Worm (Caenorhabditis elegans): ENCODE data around the gene F47B8.18.
"Not testable (repeated sequence)": the region's sequence is repeated elsewhere in the genome, so short reads cannot be mapped to it uniquely, and the experiment has no call there.

The F47B8.18 gene

DNA sequence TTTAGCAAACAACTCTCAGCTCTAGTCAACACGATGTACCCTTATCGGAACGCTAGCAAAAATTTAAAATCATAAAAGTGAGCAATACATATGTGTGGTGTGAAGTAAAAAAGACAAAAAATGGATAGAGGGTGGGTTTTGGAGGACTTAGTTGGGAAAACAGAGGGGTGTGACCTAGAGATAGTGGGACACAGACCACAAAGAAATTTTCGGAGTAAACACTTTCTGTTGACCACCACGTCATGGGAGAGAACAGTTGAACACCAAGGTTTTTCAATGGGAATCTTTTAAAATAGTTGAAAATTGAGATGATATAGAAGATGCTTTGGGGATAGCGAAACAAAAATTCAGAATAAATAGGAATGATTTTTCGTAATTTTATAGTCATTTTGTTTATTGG is 8.1 kb downstream of the F47B8.18 start:
- TF ChIP-seq tab-1 (GFP tag; IDR thresholded peaks at IDR 0.05) (no peak), flt-1 (GFP tag; IDR thresholded peaks at IDR 0.05) (no peak), T22C8.4 (GFP tag; IDR thresholded peaks at IDR 0.05) (no peak), ztf-29 (GFP tag; IDR thresholded peaks at IDR 0.05) (no peak), ztf-23 (GFP tag; IDR thresholded peaks at IDR 0.05) (no peak), cog-1 (tag; optimal IDR thresholded peaks at IDR 0.05) (no peak), klf-2 (GFP tag; conservative IDR thresholded peaks at IDR 0.05) (no peak), med-1 (GFP tag; optimal IDR thresholded peaks at IDR 0.05; ENCODE audit: insufficient read depth) (no peak), ref-1 (GFP tag; conservative IDR thresholded peaks at IDR 0.05) (no peak)

DNA sequence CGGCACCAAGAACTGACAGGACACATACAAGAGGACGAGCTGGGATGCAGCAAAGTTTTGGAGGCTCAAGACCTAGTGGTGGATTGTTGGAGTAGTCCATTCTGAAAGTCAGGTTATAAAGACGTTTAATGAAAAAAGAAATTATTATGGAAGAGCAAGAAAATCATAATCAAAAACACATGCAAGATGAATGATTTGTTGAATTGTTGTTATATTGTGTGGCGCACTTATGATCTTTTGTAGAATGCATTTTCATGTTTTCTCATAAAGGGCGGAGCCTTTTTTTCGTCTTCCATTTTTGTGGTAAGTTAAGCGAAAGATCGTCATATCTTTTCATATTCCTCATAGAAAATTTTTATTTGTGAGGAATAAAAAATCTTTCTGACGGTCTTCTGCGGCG is 8.7 kb downstream of the F47B8.18 start, which contains the start of gene F47B8.2:
TSS of gene F47B8.2 (minus strand) at position 101 of the 400 bp plus-strand sequence.
- no peak for TF ChIP-seq cog-1 (tag; optimal IDR thresholded peaks at IDR 0.05)
- TF ChIP-seq med-1 (GFP tag; optimal IDR thresholded peaks at IDR 0.05; ENCODE audit: insufficient read depth) = no peak
- no peak for TF ChIP-seq ref-1 (GFP tag; conservative IDR thresholded peaks at IDR 0.05)
- no peak for TF ChIP-seq klf-2 (GFP tag; conservative IDR thresholded peaks at IDR 0.05)
- no peak for TF ChIP-seq T22C8.4 (GFP tag; IDR thresholded peaks at IDR 0.05)
- TF ChIP-seq ztf-29 (GFP tag; IDR thresholded peaks at IDR 0.05) = no peak
- TF ChIP-seq flt-1 (GFP tag; IDR thresholded peaks at IDR 0.05) = no peak
- no peak for TF ChIP-seq tab-1 (GFP tag; IDR thresholded peaks at IDR 0.05)
- no peak for TF ChIP-seq ztf-23 (GFP tag; IDR thresholded peaks at IDR 0.05)

DNA sequence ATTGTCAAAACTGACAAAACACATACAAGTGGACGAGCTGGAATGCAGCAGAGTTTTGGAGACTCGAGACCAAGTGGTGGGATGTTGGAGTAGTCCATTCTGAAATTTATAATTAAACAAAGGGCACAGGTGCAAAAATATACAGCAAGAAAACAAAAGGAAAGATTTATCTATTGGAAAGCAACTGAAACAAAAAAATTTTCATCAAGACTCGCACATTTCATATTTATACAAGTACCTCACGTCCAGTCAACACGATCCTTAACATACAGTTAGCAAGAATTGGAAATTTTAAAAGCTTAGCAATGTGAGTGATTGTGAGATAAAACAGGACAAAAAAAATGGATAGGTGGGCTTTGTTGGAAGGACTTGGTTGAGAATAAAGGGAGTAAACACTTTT is 11.0 kb downstream of the F47B8.18 start, which contains the start of gene F47B8.1:
TSS of gene F47B8.1 (minus strand) at position 101 of the 400 bp plus-strand sequence.
- TF ChIP-seq med-1 (GFP tag; optimal IDR thresholded peaks at IDR 0.05; ENCODE audit: insufficient read depth) (no peak), T22C8.4 (GFP tag; IDR thresholded peaks at IDR 0.05) (no peak), cog-1 (tag; optimal IDR thresholded peaks at IDR 0.05) (no peak), ztf-23 (GFP tag; IDR thresholded peaks at IDR 0.05) (no peak), ztf-29 (GFP tag; IDR thresholded peaks at IDR 0.05) (no peak), klf-2 (GFP tag; conservative IDR thresholded peaks at IDR 0.05) (no peak), tab-1 (GFP tag; IDR thresholded peaks at IDR 0.05) (no peak), flt-1 (GFP tag; IDR thresholded peaks at IDR 0.05) (no peak), ref-1 (GFP tag; conservative IDR thresholded peaks at IDR 0.05) (no peak)

DNA sequence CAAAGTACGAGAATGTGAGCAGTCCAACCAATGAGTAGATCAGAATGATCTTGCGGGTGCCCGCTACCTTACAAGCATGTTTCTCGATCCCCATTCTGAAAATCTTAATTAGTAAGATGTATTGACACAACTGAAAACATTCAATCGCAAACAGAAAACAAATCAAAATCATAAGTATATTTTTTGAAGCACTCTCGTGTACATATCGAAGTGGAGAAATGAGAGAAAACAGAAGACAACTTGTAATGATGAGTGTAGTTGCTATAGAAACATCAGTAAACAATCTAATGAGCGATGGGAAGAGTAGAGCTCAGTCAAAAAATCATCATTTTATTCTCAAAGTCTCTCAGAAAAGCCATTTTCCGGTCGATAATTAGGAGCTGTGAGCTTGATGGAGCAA is 12.6 kb downstream of the F47B8.18 start, which contains the start of gene F14D7.8:
TSS of gene F14D7.8 (minus strand) at position 101 of the 400 bp plus-strand sequence.
- TF ChIP-seq flt-1 (GFP tag; IDR thresholded peaks at IDR 0.05) = no peak
- TF ChIP-seq T22C8.4 (GFP tag; IDR thresholded peaks at IDR 0.05) = no peak
- TF ChIP-seq klf-2 (GFP tag; conservative IDR thresholded peaks at IDR 0.05) = no peak
- no peak for TF ChIP-seq ztf-29 (GFP tag; IDR thresholded peaks at IDR 0.05)
- no peak for TF ChIP-seq ref-1 (GFP tag; conservative IDR thresholded peaks at IDR 0.05)
- TF ChIP-seq tab-1 (GFP tag; IDR thresholded peaks at IDR 0.05) = no peak
- TF ChIP-seq ztf-23 (GFP tag; IDR thresholded peaks at IDR 0.05) = no peak
- no peak for TF ChIP-seq med-1 (GFP tag; optimal IDR thresholded peaks at IDR 0.05; ENCODE audit: insufficient read depth)
- no peak for TF ChIP-seq cog-1 (tag; optimal IDR thresholded peaks at IDR 0.05)

DNA sequence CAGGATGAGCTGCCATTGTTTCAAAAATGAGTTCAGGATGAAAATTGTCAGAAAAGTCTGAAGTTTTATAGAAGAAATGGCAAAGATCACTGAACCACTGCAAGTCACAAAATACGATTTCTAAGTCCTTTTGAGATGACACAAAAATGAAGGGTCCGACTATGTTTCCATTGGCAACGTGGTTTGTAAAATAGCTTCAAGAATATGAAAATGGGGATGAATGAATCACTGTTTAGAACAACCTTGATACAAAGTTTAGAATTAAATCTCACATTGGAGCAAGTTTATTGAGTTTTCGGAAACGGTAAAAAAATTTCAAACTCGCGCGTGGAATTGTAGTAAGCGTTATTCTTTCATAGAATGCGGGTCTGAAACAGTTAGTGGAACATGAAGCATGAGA is 14.1 kb downstream of the F47B8.18 start, which contains the start of gene ddn-3:
TSS of gene ddn-3 (minus strand) at position 101 of the 400 bp plus-strand sequence.
- TF ChIP-seq tab-1 (GFP tag; IDR thresholded peaks at IDR 0.05) = no peak
- TF ChIP-seq ztf-29 (GFP tag; IDR thresholded peaks at IDR 0.05) = no peak
- no peak for TF ChIP-seq T22C8.4 (GFP tag; IDR thresholded peaks at IDR 0.05)

DNA sequence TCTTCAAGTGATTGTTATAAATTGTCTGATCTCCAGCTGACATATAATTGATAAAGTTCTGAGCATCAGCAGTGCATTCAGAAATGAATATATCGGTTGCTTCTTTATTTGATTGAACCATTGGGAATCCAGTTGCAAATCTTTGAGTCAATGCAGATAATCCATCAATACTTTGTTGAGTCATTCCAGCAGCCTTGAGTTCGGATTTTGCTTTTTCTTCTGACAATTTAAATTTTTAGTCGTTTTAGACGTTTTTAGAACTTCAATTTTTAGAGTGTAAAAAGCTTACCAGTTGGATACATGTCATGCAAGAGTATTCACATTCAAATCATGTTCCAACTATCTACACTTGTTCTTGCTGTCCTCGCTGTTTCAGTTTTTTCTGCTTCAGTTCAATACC is 15.6 kb downstream of the F47B8.18 start, which contains the start of gene F14D7.14:
TSS of gene F14D7.14 (plus strand) at position 301 of the 400 bp plus-strand sequence.
- not testable (repeated sequence) for TF ChIP-seq ztf-23 (GFP tag; IDR thresholded peaks at IDR 0.05); cog-1 (tag; optimal IDR thresholded peaks at IDR 0.05); klf-2 (GFP tag; conservative IDR thresholded peaks at IDR 0.05)

DNA sequence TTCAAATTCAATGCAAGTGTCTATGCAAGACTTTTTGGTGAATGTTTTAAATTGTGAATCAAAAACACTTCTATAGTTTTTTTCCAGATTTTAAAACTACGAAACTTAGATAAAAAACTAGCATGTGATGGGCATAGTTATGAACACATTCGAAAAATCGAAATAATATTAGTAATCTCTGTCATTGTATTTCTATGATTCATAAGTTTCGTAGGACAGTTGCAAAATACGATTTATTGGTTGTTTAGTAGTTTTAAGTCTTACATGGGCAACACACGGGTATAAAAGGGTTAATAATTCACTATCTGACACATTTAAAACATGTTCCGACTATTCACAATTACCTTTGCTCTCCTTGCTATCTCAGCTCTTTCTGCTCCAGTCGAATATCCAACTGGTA is 17.1 kb downstream of the F47B8.18 start, which contains the start of gene spig-5:
TSS of gene spig-5 (plus strand) at position 301 of the 400 bp plus-strand sequence.
- TF ChIP-seq klf-2 (GFP tag; conservative IDR thresholded peaks at IDR 0.05); ref-1 (GFP tag; conservative IDR thresholded peaks at IDR 0.05); ztf-29 (GFP tag; IDR thresholded peaks at IDR 0.05): not testable (repeated sequence)

DNA sequence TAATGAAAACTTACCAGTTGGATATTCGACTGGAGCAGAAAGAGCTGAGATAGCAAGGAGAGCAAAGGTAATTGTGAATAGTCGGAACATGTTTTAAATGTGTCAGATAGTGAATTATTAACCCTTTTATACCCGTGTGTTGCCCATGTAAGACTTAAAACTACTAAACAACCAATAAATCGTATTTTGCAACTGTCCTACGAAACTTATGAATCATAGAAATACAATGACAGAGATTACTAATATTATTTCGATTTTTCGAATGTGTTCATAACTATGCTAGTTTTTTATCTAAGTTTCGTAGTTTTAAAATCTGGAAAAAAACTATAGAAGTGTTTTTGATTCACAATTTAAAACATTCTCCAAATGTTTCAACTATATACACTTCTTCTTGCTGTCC is 18.5 kb downstream of the F47B8.18 start, which contains the start of gene spig-4:
TSS of gene spig-4 (minus strand) at position 101 of the 400 bp plus-strand sequence.
- TF ChIP-seq flt-1 (GFP tag; IDR thresholded peaks at IDR 0.05); ref-1 (GFP tag; conservative IDR thresholded peaks at IDR 0.05); cog-1 (tag; optimal IDR thresholded peaks at IDR 0.05): not testable (repeated sequence)

DNA sequence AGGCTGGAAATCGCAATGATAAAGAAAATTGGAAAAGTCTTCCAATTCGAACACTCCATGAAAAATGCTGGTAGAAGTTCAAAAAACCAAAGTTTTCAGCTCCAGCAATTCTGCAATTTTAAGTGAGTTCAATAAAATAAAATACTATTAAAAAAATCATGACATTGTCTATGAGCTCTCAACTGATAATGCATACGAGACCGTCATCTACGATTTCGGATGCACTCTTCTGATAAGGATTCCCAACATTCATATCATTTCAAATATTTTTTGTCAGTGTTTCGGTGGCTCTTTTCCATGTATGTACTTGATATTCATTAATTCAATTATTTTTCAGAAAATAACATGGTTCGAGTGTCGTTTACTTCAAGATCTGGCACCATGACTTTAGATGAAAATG is 24.2 kb downstream of the F47B8.18 start, which contains the start of gene F14D7.6:
TSS of gene F14D7.6 (plus strand) at position 338 of the 400 bp plus-strand sequence.
- TF ChIP-seq ztf-29 (GFP tag; IDR thresholded peaks at IDR 0.05) (no peak), ztf-23 (GFP tag; IDR thresholded peaks at IDR 0.05) (no peak), T22C8.4 (GFP tag; IDR thresholded peaks at IDR 0.05) (no peak), flt-1 (GFP tag; IDR thresholded peaks at IDR 0.05) (no peak), cog-1 (tag; optimal IDR thresholded peaks at IDR 0.05) (no peak), med-1 (GFP tag; optimal IDR thresholded peaks at IDR 0.05; ENCODE audit: insufficient read depth) (no peak), tab-1 (GFP tag; IDR thresholded peaks at IDR 0.05) (no peak), ref-1 (GFP tag; conservative IDR thresholded peaks at IDR 0.05) (no peak), klf-2 (GFP tag; conservative IDR thresholded peaks at IDR 0.05) (no peak)

DNA sequence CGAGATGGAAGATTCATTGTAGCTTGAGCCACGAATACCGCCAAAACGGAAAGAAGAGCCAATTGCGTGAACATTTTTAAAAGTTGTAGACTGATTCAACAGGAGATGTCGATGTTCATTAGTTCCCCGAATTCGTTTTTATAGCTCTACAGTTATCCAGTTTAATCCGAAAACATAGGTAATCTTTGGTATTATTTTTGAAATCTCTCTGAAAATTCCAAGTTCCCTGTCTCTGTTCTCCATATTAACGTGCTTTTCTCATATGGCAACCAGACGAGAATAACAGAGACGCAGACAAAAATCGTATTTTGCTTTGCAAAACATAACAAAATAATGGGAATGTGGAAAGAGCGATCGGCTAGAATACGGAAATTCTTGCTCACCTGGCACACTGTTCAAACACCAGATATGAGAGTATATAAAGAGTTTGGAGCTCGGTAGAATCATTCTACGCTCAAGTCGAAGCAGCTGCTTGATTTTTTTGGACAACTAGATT is 25.6 kb downstream of the F47B8.18 start, which contains the start of the genes spig-3 and F14D7.12:
TSS of gene spig-3 (minus strand) at position 101 of the 496 bp plus-strand sequence.
TSS of gene F14D7.12 (plus strand) at position 446 of the 496 bp plus-strand sequence.
- TF ChIP-seq med-1 (GFP tag; optimal IDR thresholded peaks at IDR 0.05; ENCODE audit: insufficient read depth) (no peak), ztf-23 (GFP tag; IDR thresholded peaks at IDR 0.05) (no peak), klf-2 (GFP tag; conservative IDR thresholded peaks at IDR 0.05) (no peak), ref-1 (GFP tag; conservative IDR thresholded peaks at IDR 0.05) (no peak), cog-1 (tag; optimal IDR thresholded peaks at IDR 0.05) (no peak), ztf-29 (GFP tag; IDR thresholded peaks at IDR 0.05) (no peak)

Data from whole organism, midembryonic.